Fruit fly (Drosophila melanogaster) whole organism, adult: Measurements from ENCODE around the gene nSyb.

Experiments
- CG11617 ChIP-seq: fragments of 200-800 bp; sonication (Bioruptor generic); optimal IDR thresholded peaks from 2 replicates; lab custom pipeline; 2017; ENCODE audit warnings: mild to moderate bottlenecking, missing biosample characterization, missing genetic modification reagents, missing genetic modification characterization
- CG12768 ChIP-seq: fragments of 200-800 bp; sonication (Bioruptor generic); optimal IDR thresholded peaks from 2 replicates; lab custom pipeline; 2017; ENCODE audit warnings: missing biosample characterization, missing genetic modification characterization, mild to moderate bottlenecking, moderate library complexity, missing genetic modification reagents
- CG14711 ChIP-seq: fragments of 200-800 bp; sonication (Bioruptor generic); optimal IDR thresholded peaks from 2 replicates; lab custom pipeline; 2018; ENCODE audit warnings: missing biosample characterization, mild to moderate bottlenecking, missing genetic modification characterization, moderate library complexity
- CG1620 ChIP-seq: fragments of 200-800 bp; sonication (Bioruptor generic); optimal IDR thresholded peaks from 2 replicates; lab custom pipeline; 2016; ENCODE audit warnings: missing biosample characterization, missing genetic modification characterization
- CG33017 ChIP-seq: fragments of 200-800 bp; sonication (Bioruptor generic); optimal IDR thresholded peaks from 2 replicates; lab custom pipeline; 2018; ENCODE audit warnings: missing biosample characterization, mild to moderate bottlenecking, missing genetic modification characterization, moderate library complexity
- CG5204 ChIP-seq: fragments of 200-800 bp; sonication (Bioruptor generic); optimal IDR thresholded peaks from 2 replicates; lab custom pipeline; 2016; ENCODE audit warnings: missing biosample characterization, missing genetic modification characterization
- CG7045 ChIP-seq: fragments of 200-800 bp; sonication (Bioruptor generic); optimal IDR thresholded peaks from 2 replicates; lab custom pipeline; 2017; ENCODE audit warnings: missing biosample characterization, mild to moderate bottlenecking, missing genetic modification characterization
- CG7101 ChIP-seq: fragments of 200-800 bp; sonication (Bioruptor generic); optimal IDR thresholded peaks from 2 replicates; lab custom pipeline; 2018; ENCODE audit warnings: missing biosample characterization, mild to moderate bottlenecking, missing genetic modification characterization, moderate library complexity
- Clk ChIP-seq: fragments of 200-800 bp; sonication (Bioruptor generic); optimal IDR thresholded peaks from 2 replicates; lab custom pipeline; 2017; ENCODE audit warnings: missing biosample characterization, missing genetic modification characterization
- Crg-1 ChIP-seq: fragments of 200-800 bp; sonication (Bioruptor generic); optimal IDR thresholded peaks from 2 replicates; lab custom pipeline; 2016; ENCODE audit warnings: missing biosample characterization, missing genetic modification characterization
- Hr96 ChIP-seq: fragments of 200-800 bp; sonication (Bioruptor generic); optimal IDR thresholded peaks from 2 replicates; lab custom pipeline; 2016; ENCODE audit warnings: missing biosample characterization, missing genetic modification characterization
- Mnt ChIP-seq: fragments of 200-800 bp; sonication (Bioruptor generic); optimal IDR thresholded peaks from 2 replicates; lab custom pipeline; 2016; ENCODE audit warnings: missing biosample characterization, mild to moderate bottlenecking, missing genetic modification characterization
- bab1 ChIP-seq: fragments of 200-800 bp; sonication (Bioruptor generic); optimal IDR thresholded peaks from 3 replicates; lab custom pipeline; 2019; ENCODE audit warnings: missing biosample characterization, mild to moderate bottlenecking, missing genetic modification characterization, moderate library complexity
- cic ChIP-seq: fragments of 200-800 bp; sonication (Bioruptor generic); optimal IDR thresholded peaks from 2 replicates; lab custom pipeline; 2017; ENCODE audit warnings: missing biosample characterization, mild to moderate bottlenecking, missing genetic modification characterization, moderate library complexity
- cnc ChIP-seq, 2 experiments: fragments of >200 bp; optimal IDR thresholded peaks; 2 replicates each; lab custom pipeline; 2017
- kay ChIP-seq: fragments of 200-800 bp; sonication (Bioruptor generic); peaks from one replicate; lab custom pipeline; 2016; ENCODE audit warnings: missing biosample characterization, missing genetic modification characterization, borderline replicate concordance
- ovo ChIP-seq: fragments of 200-800 bp; sonication (Bioruptor generic); optimal IDR thresholded peaks from 2 replicates; lab custom pipeline; 2016; ENCODE audit warnings: missing biosample characterization, missing genetic modification characterization
- pad ChIP-seq: fragments of 200-800 bp; sonication (Bioruptor generic); optimal IDR thresholded peaks from 3 replicates; lab custom pipeline; 2017; ENCODE audit warnings: missing biosample characterization, missing genetic modification characterization, mild to moderate bottlenecking, moderate library complexity, missing genetic modification reagents
- tj ChIP-seq: fragments of 200-800 bp; sonication (Bioruptor generic); optimal IDR thresholded peaks from 3 replicates; lab custom pipeline; 2017; ENCODE audit warnings: missing biosample characterization, mild to moderate bottlenecking, missing genetic modification characterization, moderate library complexity
- toe ChIP-seq: fragments of 200-800 bp; sonication (Bioruptor generic); optimal IDR thresholded peaks from 2 replicates; lab custom pipeline; 2016; ENCODE audit warnings: missing biosample characterization, missing genetic modification characterization

Gene nSyb

DNA sequence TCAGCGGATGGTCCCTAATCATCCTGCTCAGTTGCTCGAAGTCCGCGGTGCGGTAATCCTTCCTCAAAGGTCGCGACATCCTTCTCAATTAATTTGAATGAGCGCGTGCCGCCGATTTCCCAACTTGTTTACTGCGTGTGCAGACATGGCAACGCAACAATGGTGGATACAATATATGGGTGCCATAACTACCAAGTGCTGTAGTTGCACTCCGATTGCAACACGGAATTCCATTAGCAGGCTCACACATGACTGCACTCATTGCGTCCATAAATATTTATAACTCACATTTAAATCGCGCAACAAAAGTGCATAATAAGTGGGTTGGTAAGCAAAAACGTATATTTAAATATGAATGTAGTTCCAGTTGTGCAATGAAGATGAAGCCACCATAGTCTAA, 35.1 kb upstream of the nSyb start, which contains the start of gene CG13930:
TSS of gene CG13930 (minus strand) at position 101 of the 400 bp plus-strand sequence.
- no peak for TF ChIP-seq CG1620 (GFP tag; lab: Kevin White, UChicago)
- TF ChIP-seq Crg-1 (GFP tag; lab: Kevin White, UChicago), result no peak
- no peak for TF ChIP-seq bab1 (GFP tag; lab: Kevin White, UChicago)
- no peak for TF ChIP-seq pad
- TF ChIP-seq Hr96, result no peak
- no peak for TF ChIP-seq CG5204
- TF ChIP-seq cnc (optimal IDR thresholded peaks at IDR 0.05; lab: Kevin White, UChicago), result no peak
- no peak for TF ChIP-seq kay
- TF ChIP-seq Mnt, result no peak
- TF ChIP-seq toe (GFP tag; lab: Kevin White, UChicago), result no peak
- no peak for TF ChIP-seq CG33017
- no peak for TF ChIP-seq CG14711 (tag; lab: Kevin White, UChicago)
- TF ChIP-seq CG7101 (tag; lab: Kevin White, UChicago), result no peak
- no peak for TF ChIP-seq cic (GFP tag; lab: Kevin White, UChicago)
- no peak for TF ChIP-seq tj (GFP tag; lab: Kevin White, UChicago)
- TF ChIP-seq CG11617, result no peak

DNA sequence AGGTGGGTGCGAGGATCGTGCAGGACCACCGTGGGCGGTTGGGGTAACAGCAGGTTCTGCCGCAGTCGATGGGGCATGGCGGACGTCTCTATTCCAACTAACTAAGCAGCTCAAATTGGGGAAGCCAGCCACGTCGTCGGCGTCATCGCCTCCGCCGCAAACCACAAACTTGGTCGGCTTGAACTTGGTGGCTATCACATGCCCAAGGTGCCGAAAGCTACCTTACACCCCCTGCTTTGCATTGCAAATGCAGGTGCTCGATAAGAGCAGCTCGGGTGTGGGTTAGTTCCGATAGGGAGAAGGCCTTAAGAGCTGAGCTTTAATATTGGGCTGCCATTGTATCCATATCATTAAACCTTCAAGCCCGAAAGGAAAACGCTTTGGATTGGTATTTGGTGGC, 32.5 kb upstream of the nSyb start, which contains the start of gene RabX5:
TSS of gene RabX5 (minus strand) at position 101 of the 400 bp plus-strand sequence.
- TF ChIP-seq CG33017 (no peak), Crg-1 (GFP tag; lab: Kevin White, UChicago) (no peak), CG7101 (tag; lab: Kevin White, UChicago) (no peak), Mnt (no peak)

DNA sequence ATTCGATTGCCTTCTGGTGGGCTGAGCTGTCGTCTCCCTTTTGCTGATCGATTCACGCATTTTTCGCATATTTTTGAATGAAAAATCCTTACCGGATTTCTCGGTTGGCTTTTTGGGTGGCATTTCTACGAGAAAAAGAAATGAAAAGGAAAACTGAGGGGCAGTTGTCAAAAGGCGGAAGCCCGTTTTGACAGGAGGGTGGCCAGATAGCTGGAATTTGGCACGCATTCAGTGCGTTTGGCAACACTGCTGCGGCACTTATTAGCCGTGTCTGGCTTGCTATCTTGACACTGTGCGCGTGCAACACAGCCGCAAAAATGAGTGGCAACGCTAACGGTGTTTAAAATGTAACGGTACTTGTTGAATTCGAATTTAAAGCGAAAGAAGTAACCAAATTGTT, 31.0 kb upstream of the nSyb start, which contains the start of gene RpL23A:
TSS of gene RpL23A (minus strand) at position 151 of the 400 bp plus-strand sequence.
- peak; percentile 97 for TF ChIP-seq ovo (GFP tag; lab: Kevin White, UChicago)
- peak; percentile 97 for TF ChIP-seq CG1620 (GFP tag; lab: Kevin White, UChicago)
- TF ChIP-seq pad, result peak; percentile 91
- peak; percentile 95 for TF ChIP-seq CG7101 (tag; lab: Kevin White, UChicago)
- peak; percentile 77 for TF ChIP-seq tj (GFP tag; lab: Kevin White, UChicago)
- TF ChIP-seq cnc (optimal IDR thresholded peaks at IDR 0.05; lab: Kevin White, UChicago), result no peak
- TF ChIP-seq Clk (GFP tag; lab: Kevin White, UChicago), result peak; percentile 94
- peak; percentile 90 for TF ChIP-seq CG12768 (GFP tag; lab: Kevin White, UChicago)
- TF ChIP-seq CG7045 (GFP tag; lab: Kevin White, UChicago), result peak; percentile 96
- TF ChIP-seq Mnt, result peak; percentile 97
- TF ChIP-seq CG5204, result peak; percentile 77
- TF ChIP-seq Hr96, result peak; percentile 95
- peak; percentile 77 for TF ChIP-seq CG33017
- TF ChIP-seq CG14711 (tag; lab: Kevin White, UChicago), result peak; percentile 87
- peak; percentile 95 for TF ChIP-seq bab1 (GFP tag; lab: Kevin White, UChicago)
- no peak for TF ChIP-seq kay
- peak; percentile 89 for TF ChIP-seq toe (GFP tag; lab: Kevin White, UChicago)
- peak; percentile 83 for TF ChIP-seq cic (GFP tag; lab: Kevin White, UChicago)
- TF ChIP-seq CG11617, result peak; percentile 95
- peak; percentile 95 for TF ChIP-seq Crg-1 (GFP tag; lab: Kevin White, UChicago)

DNA sequence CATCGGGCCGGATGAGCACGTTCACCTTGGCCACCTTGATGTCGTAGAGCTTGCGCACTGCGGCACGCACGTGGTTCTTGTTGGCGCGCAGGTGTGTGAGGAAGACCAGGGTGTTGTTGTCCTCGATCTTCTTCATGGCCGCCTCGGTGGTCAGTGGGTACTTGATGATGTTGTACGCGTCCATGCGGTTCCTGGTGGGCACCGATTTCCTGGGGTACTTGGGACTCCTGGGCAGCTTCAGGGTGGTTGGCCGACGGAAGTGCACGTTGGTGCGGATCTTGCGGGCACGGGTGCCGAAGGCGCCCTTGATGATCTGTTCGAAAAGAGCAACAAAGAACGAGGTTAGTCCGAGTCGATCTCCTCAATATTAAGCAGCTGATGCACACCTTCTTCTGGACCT, 29.9 kb upstream of the nSyb start:
- no peak for TF ChIP-seq CG5204
- TF ChIP-seq CG14711 (tag; lab: Kevin White, UChicago), result no peak
- TF ChIP-seq CG11617, result no peak
- TF ChIP-seq cic (GFP tag; lab: Kevin White, UChicago), result no peak
- TF ChIP-seq CG7101 (tag; lab: Kevin White, UChicago), result no peak
- TF ChIP-seq kay, result no peak
- no peak for TF ChIP-seq pad
- TF ChIP-seq CG7045 (GFP tag; lab: Kevin White, UChicago), result no peak
- no peak for TF ChIP-seq Mnt
- no peak for TF ChIP-seq Crg-1 (GFP tag; lab: Kevin White, UChicago)
- no peak for TF ChIP-seq cnc (optimal IDR thresholded peaks at IDR 0.05; lab: Kevin White, UChicago)
- TF ChIP-seq tj (GFP tag; lab: Kevin White, UChicago), result no peak

DNA sequence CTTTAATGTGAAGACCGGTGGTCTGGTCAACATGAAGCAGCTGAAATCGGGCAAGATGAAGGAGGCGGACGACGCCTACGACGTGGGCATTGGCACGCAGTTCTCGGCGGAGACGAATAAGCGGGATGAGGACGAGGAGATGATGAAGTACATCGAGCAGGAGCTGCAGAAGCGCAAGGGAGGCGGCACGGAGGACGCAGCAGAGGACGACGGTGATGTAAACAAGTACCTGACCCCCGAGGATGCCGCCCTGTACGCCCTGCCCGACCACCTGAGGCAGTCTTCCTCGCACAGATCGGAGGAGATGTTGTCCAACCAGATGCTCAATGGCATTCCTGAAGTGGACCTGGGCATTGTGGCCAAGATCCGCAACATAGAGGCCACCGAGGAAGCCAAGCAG, 28.0 kb upstream of the nSyb start:
- no peak for TF ChIP-seq Crg-1 (GFP tag; lab: Kevin White, UChicago)
- no peak for TF ChIP-seq CG7045 (GFP tag; lab: Kevin White, UChicago)
- no peak for TF ChIP-seq CG11617
- TF ChIP-seq ovo (GFP tag; lab: Kevin White, UChicago), result no peak
- TF ChIP-seq bab1 (GFP tag; lab: Kevin White, UChicago), result no peak
- TF ChIP-seq CG12768 (GFP tag; lab: Kevin White, UChicago), result no peak
- TF ChIP-seq CG7101 (tag; lab: Kevin White, UChicago), result no peak
- TF ChIP-seq Mnt, result no peak
- TF ChIP-seq Clk (GFP tag; lab: Kevin White, UChicago), result no peak
- TF ChIP-seq kay, result no peak
- no peak for TF ChIP-seq CG14711 (tag; lab: Kevin White, UChicago)
- no peak for TF ChIP-seq pad
- no peak for TF ChIP-seq Hr96
- TF ChIP-seq toe (GFP tag; lab: Kevin White, UChicago), result no peak
- TF ChIP-seq tj (GFP tag; lab: Kevin White, UChicago), result no peak
- no peak for TF ChIP-seq cnc (optimal IDR thresholded peaks at IDR 0.05; lab: Kevin White, UChicago)
- TF ChIP-seq cic (GFP tag; lab: Kevin White, UChicago), result no peak
- no peak for TF ChIP-seq CG1620 (GFP tag; lab: Kevin White, UChicago)
- TF ChIP-seq CG5204, result no peak
- TF ChIP-seq CG33017, result no peak

DNA sequence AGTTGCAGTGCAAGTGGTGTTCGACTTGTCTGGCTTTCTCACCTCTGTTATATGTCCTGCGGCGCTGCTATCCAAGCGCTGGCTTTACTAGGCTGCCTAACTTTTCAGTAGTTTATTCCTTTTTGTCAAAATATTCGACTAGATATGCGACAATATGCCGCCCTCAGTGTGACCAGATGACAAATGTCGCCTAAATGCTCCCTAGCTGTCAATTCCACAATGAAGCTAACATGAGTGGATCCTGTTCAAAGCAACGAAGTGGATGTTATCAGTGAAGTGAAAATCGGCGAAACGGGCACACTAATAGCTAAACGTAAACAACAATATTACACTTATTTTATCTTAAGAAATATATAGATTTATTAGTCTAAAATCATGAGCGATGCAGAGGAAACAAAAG, 27.3 kb upstream of the nSyb start, which contains the start of the genes Srrm234 and CG7974:
TSS of gene Srrm234 (minus strand) at position 189 of the 400 bp plus-strand sequence.
TSS of gene CG7974 (plus strand) at position 263 of the 400 bp plus-strand sequence.
- TF ChIP-seq bab1 (GFP tag; lab: Kevin White, UChicago) (peak; percentile 45), CG7045 (GFP tag; lab: Kevin White, UChicago) (no peak), CG12768 (GFP tag; lab: Kevin White, UChicago) (no peak), CG11617 (no peak), CG7101 (tag; lab: Kevin White, UChicago) (no peak), CG14711 (tag; lab: Kevin White, UChicago) (peak; percentile 1), pad (no peak), tj (GFP tag; lab: Kevin White, UChicago) (no peak), Crg-1 (GFP tag; lab: Kevin White, UChicago) (no peak), toe (GFP tag; lab: Kevin White, UChicago) (no peak), Mnt (peak; percentile 44)
